Fruit fly (Drosophila melanogaster) whole organism, embryonic: ENCODE measurements around the gene CG5909.

Experiments used
- Adf1 ChIP-seq: fragments of 200-800 bp; sonication (Bioruptor generic); IDR thresholded peaks from 2 replicates; pipeline ENCODE4 v1.3.6; 2022; ENCODE audit warnings: missing biosample characterization, missing genetic modification characterization
- B-H2 ChIP-seq: fragments of 200-800 bp; sonication (Bioruptor generic); optimal IDR thresholded peaks from 2 replicates; lab custom pipeline; 2018; ENCODE audit warnings: missing biosample characterization, mild to moderate bottlenecking, missing genetic modification characterization
- Bteb2 ChIP-seq: fragments of 200-800 bp; sonication (Bioruptor generic); optimal IDR thresholded peaks from 2 replicates; lab custom pipeline; 2016; ENCODE audit warnings: missing biosample characterization, missing genetic modification characterization
- CG10979 ChIP-seq: fragments of 200-800 bp; sonication (Bioruptor generic); optimal IDR thresholded peaks from 2 replicates; lab custom pipeline; 2018; ENCODE audit warnings: missing biosample characterization, mild to moderate bottlenecking, missing genetic modification characterization, moderate library complexity
- CG11085 ChIP-seq: fragments of 200-800 bp; sonication (Bioruptor generic); IDR thresholded peaks from 2 replicates; pipeline ENCODE4 v1.3.6; 2022; ENCODE audit warnings: missing biosample characterization, missing genetic modification characterization
- CG12236 ChIP-seq: fragments of 200-800 bp; sonication (Bioruptor generic); optimal IDR thresholded peaks from 2 replicates; lab custom pipeline; 2016; ENCODE audit warnings: missing biosample characterization, missing genetic modification characterization
- CG14441 ChIP-seq: fragments of 200-800 bp; sonication (Bioruptor generic); IDR thresholded peaks from 2 replicates; pipeline ENCODE4 v1.3.6; 2022; ENCODE audit warnings: missing biosample characterization, missing genetic modification characterization
- CG15479 ChIP-seq: fragments of 200-800 bp; sonication (Bioruptor generic); optimal IDR thresholded peaks from 3 replicates; lab custom pipeline; 2019; ENCODE audit warnings: missing biosample characterization, mild to moderate bottlenecking, missing genetic modification characterization, moderate library complexity
- CG1602 ChIP-seq: fragments of 200-800 bp; sonication (Bioruptor generic); optimal IDR thresholded peaks from 3 replicates; lab custom pipeline; 2016; ENCODE audit warnings: missing biosample characterization, missing genetic modification characterization
- CG17359 ChIP-seq: fragments of 200-800 bp; sonication (Bioruptor generic); optimal IDR thresholded peaks from 3 replicates; lab custom pipeline; 2018; ENCODE audit warnings: missing biosample characterization, mild to moderate bottlenecking, missing genetic modification characterization, moderate library complexity
- CG31224 ChIP-seq: fragments of 200-800 bp; sonication (Bioruptor generic); IDR thresholded peaks from 2 replicates; pipeline ENCODE4 v1.3.6; 2022; ENCODE audit warnings: missing biosample characterization, missing genetic modification characterization
- CG32532 ChIP-seq: fragments of 200-800 bp; sonication (Bioruptor generic); IDR thresholded peaks from 2 replicates; pipeline ENCODE4 v1.3.6; 2022; ENCODE audit warnings: missing biosample characterization, missing genetic modification characterization
- CG4730 ChIP-seq: fragments of 200-800 bp; sonication (Bioruptor generic); IDR thresholded peaks from 2 replicates; pipeline ENCODE4 v1.3.6; 2022; ENCODE audit warnings: missing biosample characterization, missing genetic modification characterization
- CG6689 ChIP-seq: fragments of 200-800 bp; sonication (Bioruptor generic); IDR thresholded peaks from 2 replicates; pipeline ENCODE4 v1.3.6; 2022; ENCODE audit warnings: missing biosample characterization, missing genetic modification characterization
- CG8281 ChIP-seq: fragments of 200-800 bp; sonication (Bioruptor generic); optimal IDR thresholded peaks from 2 replicates; lab custom pipeline; 2018; ENCODE audit warnings: missing biosample characterization, mild to moderate bottlenecking, missing genetic modification characterization, moderate library complexity
- CG9215 ChIP-seq: fragments of 200-800 bp; sonication (Bioruptor generic); IDR thresholded peaks from 2 replicates; pipeline ENCODE4 v1.3.6; 2022; ENCODE audit warnings: missing biosample characterization, missing genetic modification characterization
- CG9727 ChIP-seq: fragments of 200-800 bp; sonication (Bioruptor generic); optimal IDR thresholded peaks from 3 replicates; lab custom pipeline; 2017; ENCODE audit warnings: missing biosample characterization, mild to moderate bottlenecking, missing genetic modification characterization
- CkIIα-i1 ChIP-seq: fragments of 200-800 bp; sonication (Bioruptor generic); IDR thresholded peaks from 2 replicates; pipeline ENCODE4 v1.3.6; 2022; ENCODE audit warnings: missing biosample characterization, missing genetic modification characterization
- Dbx ChIP-seq: fragments of 200-800 bp; sonication (Bioruptor generic); IDR thresholded peaks from 3 replicates; pipeline ENCODE4 v1.3.6; 2022; ENCODE audit warnings: missing biosample characterization, missing genetic modification characterization
- Ets65A ChIP-seq: fragments of 200-800 bp; sonication (Bioruptor generic); peaks from one replicate; lab custom pipeline; 2016; ENCODE audit warnings: missing biosample characterization, missing genetic modification characterization
- Fer1 ChIP-seq: fragments of 200-800 bp; sonication (Bioruptor generic); optimal IDR thresholded peaks from 2 replicates; lab custom pipeline; 2017; ENCODE audit warnings: missing biosample characterization, mild to moderate bottlenecking, missing genetic modification characterization
- HLH3B ChIP-seq: fragments of 200-800 bp; sonication (Bioruptor generic); IDR thresholded peaks from 2 replicates; pipeline ENCODE4 v1.3.6; 2022; ENCODE audit warnings: missing biosample characterization, missing genetic modification characterization
- HLHmδ ChIP-seq: fragments of 200-800 bp; sonication (Bioruptor generic); optimal IDR thresholded peaks from 2 replicates; lab custom pipeline; 2018; ENCODE audit warnings: missing biosample characterization, mild to moderate bottlenecking, missing genetic modification characterization, moderate library complexity
- MESR4 ChIP-seq: fragments of 200-800 bp; sonication (Bioruptor generic); optimal IDR thresholded peaks from 2 replicates; lab custom pipeline; 2018; ENCODE audit warnings: missing biosample characterization, mild to moderate bottlenecking, missing genetic modification characterization, moderate library complexity
- Meics ChIP-seq: fragments of 200-800 bp; sonication (Bioruptor generic); optimal IDR thresholded peaks from 2 replicates; lab custom pipeline; 2017; ENCODE audit warnings: missing biosample characterization, mild to moderate bottlenecking, missing genetic modification characterization
- Pdp1 ChIP-seq, 2 experiments: fragments of 200-800 bp; sonication (Bioruptor generic); optimal IDR thresholded peaks; 3 replicates each; lab custom pipeline; 2016; ENCODE audit warnings: missing biosample characterization in 2 of 2, missing genetic modification characterization in 2 of 2, mild to moderate bottlenecking in 1 of 2, moderate library complexity in 1 of 2
- Sox102F ChIP-seq: fragments of 200-800 bp; sonication (Bioruptor generic); optimal IDR thresholded peaks from 2 replicates; lab custom pipeline; 2018; ENCODE audit warnings: missing biosample characterization, mild to moderate bottlenecking, missing genetic modification characterization, moderate library complexity
- Xbp1 ChIP-seq: fragments of 200-800 bp; sonication (Bioruptor generic); optimal IDR thresholded peaks from 3 replicates; lab custom pipeline; 2016; ENCODE audit warnings: missing biosample characterization, mild to moderate bottlenecking, missing genetic modification characterization
- bab2 ChIP-seq: fragments of 200-800 bp; sonication (Bioruptor generic); optimal IDR thresholded peaks from 2 replicates; lab custom pipeline; 2016; ENCODE audit warnings: missing biosample characterization, missing genetic modification characterization
- bigmax ChIP-seq: fragments of 200-800 bp; sonication (Bioruptor generic); optimal IDR thresholded peaks from 2 replicates; lab custom pipeline; 2018; ENCODE audit warnings: missing biosample characterization, mild to moderate bottlenecking, missing genetic modification characterization
- cas ChIP-seq: fragments of 200-800 bp; sonication (Bioruptor generic); IDR thresholded peaks from 2 replicates; pipeline ENCODE4 v1.3.6; 2022; ENCODE audit warnings: missing biosample characterization, missing genetic modification characterization
- chinmo ChIP-seq: fragments of 200-800 bp; sonication (Bioruptor generic); IDR thresholded peaks from 4 replicates; pipeline ENCODE4 v1.3.6; 2022; ENCODE audit warnings: missing biosample characterization, missing genetic modification characterization; ENCODE audit not compliant: partially characterized antibody
- corto ChIP-seq: fragments of 200-800 bp; sonication (Bioruptor generic); optimal IDR thresholded peaks from 2 replicates; lab custom pipeline; 2016; ENCODE audit warnings: missing biosample characterization, mild to moderate bottlenecking, missing genetic modification characterization, moderate library complexity
- cwo ChIP-seq: fragments of 200-800 bp; sonication (Bioruptor generic); optimal IDR thresholded peaks from 3 replicates; lab custom pipeline; 2017; ENCODE audit warnings: missing biosample characterization, missing genetic modification characterization, mild to moderate bottlenecking, moderate library complexity, missing genetic modification reagents
- dpn ChIP-seq, 2 experiments: fragments of 200-800 bp; sonication (Bioruptor generic); optimal IDR thresholded peaks; 3 replicates each; lab custom pipeline; 2016; ENCODE audit warnings: missing biosample characterization in 2 of 2, missing genetic modification characterization in 2 of 2
- fd96Cb ChIP-seq: fragments of 200-800 bp; sonication (Bioruptor generic); optimal IDR thresholded peaks from 2 replicates; lab custom pipeline; 2018; ENCODE audit warnings: missing biosample characterization, mild to moderate bottlenecking, missing genetic modification characterization, moderate library complexity
- grau ChIP-seq: fragments of 200-800 bp; optimal IDR thresholded peaks from 3 replicates; lab custom pipeline; 2019; ENCODE audit warnings: missing biosample characterization, mild to moderate bottlenecking, missing genetic modification characterization, moderate library complexity
- her ChIP-seq: fragments of 200-800 bp; sonication (Bioruptor generic); optimal IDR thresholded peaks from 2 replicates; lab custom pipeline; 2016; ENCODE audit warnings: missing biosample characterization, missing genetic modification characterization
- ken ChIP-seq: fragments of 200-800 bp; sonication (Bioruptor generic); IDR thresholded peaks from 3 replicates; pipeline ENCODE4 v1.3.6; 2022; ENCODE audit warnings: missing biosample characterization, missing genetic modification characterization
- lab ChIP-seq: fragments of 200-800 bp; sonication (Bioruptor generic); optimal IDR thresholded peaks from 3 replicates; lab custom pipeline; 2017; ENCODE audit warnings: missing biosample characterization, missing genetic modification characterization, mild to moderate bottlenecking, moderate library complexity, missing genetic modification reagents
- lola ChIP-seq, 3 experiments: fragments of >200 bp in 2 of 3; fragments of 200-800 bp in 1 of 3; sonication (Bioruptor generic) in 1 of 3; optimal IDR thresholded peaks; 2 replicates each; lab custom pipeline; 2017 to 2019; ENCODE audit warnings: missing biosample characterization in 3 of 3, missing genetic modification characterization in 3 of 3, mild to moderate bottlenecking in 1 of 3, moderate library complexity in 1 of 3
- mam ChIP-seq: fragments of 200-800 bp; sonication (Bioruptor generic); optimal IDR thresholded peaks from 3 replicates; lab custom pipeline; 2016; ENCODE audit warnings: missing biosample characterization, missing genetic modification characterization
- ranshi ChIP-seq: fragments of 200-800 bp; sonication (Bioruptor generic); IDR thresholded peaks from 2 replicates; pipeline ENCODE4 v1.3.6; 2022; ENCODE audit warnings: missing biosample characterization, missing genetic modification characterization
- ro ChIP-seq: fragments of 200-800 bp; sonication (Bioruptor generic); IDR thresholded peaks from 2 replicates; pipeline ENCODE4 v1.3.6; 2022; ENCODE audit warnings: missing biosample characterization, missing genetic modification characterization
- so ChIP-seq: fragments of 200-800 bp; sonication (Bioruptor generic); IDR thresholded peaks from 3 replicates; pipeline ENCODE4 v1.3.6; 2022; ENCODE audit warnings: missing biosample characterization, missing genetic modification characterization
- tio ChIP-seq: fragments of 200-800 bp; sonication (Bioruptor generic); optimal IDR thresholded peaks from 2 replicates; lab custom pipeline; 2017; ENCODE audit warnings: missing biosample characterization, missing genetic modification characterization, inconsistent platforms
- vnd ChIP-seq: fragments of 200-800 bp; sonication (Bioruptor generic); IDR thresholded peaks from 3 replicates; pipeline ENCODE4 v1.3.6; 2022; ENCODE audit warnings: missing biosample characterization, missing genetic modification characterization; ENCODE audit not compliant: partially characterized antibody
- wek ChIP-seq: fragments of 200-800 bp; sonication (Bioruptor generic); optimal IDR thresholded peaks from 3 replicates; lab custom pipeline; 2018; ENCODE audit warnings: missing biosample characterization, mild to moderate bottlenecking, missing genetic modification characterization, moderate library complexity

CG5909 gene

dm6 chr3R:27129580-27130385, 31.2 kb upstream of the CG5909 start (continued):
- TF ChIP-seq Xbp1 (peak; percentile 16), Pdp1 (GFP tag; optimal IDR thresholded peaks at IDR 0.05; lab: Kevin White, UChicago) (peak in 1 of 2 experiments; percentile 54), cas (GFP tag; lab: Robert Waterston, UW) (no peak), tio (GFP tag; lab: Kevin White, UChicago) (no peak), fd96Cb (tag; lab: Kevin White, UChicago) (peak; percentile 4), MESR4 (GFP tag; lab: Kevin White, UChicago) (no peak), CG32532 (GFP tag; lab: Robert Waterston, UW) (peak; percentile 64; the same call in 1 of the 2 replicates), CG12236 (no peak), bigmax (no peak), CG15479 (no peak), CG14441 (peak; percentile 25; the same call in 1 of the 2 replicates), Adf1 (GFP tag; lab: Robert Waterston, UW) (peak; percentile 57), lab (peak; percentile 25), ken (GFP tag; lab: Robert Waterston, UW) (no peak), wek (GFP tag; lab: Kevin White, UChicago) (no peak), bab2 (peak; percentile 8), CkIIα-i1 (GFP tag; lab: Robert Waterston, UW) (no peak), Sox102F (GFP tag; lab: Kevin White, UChicago) (no peak), lola (GFP tag; optimal IDR thresholded peaks at IDR 0.05; lab: Kevin White, UChicago) (no peak), vnd (GFP tag; lab: Robert Waterston, UW) (no peak), corto (GFP tag; lab: Kevin White, UChicago) (peak; percentile 25), cwo (GFP tag; lab: Kevin White, UChicago) (peak; percentile 75), grau (tag; lab: Kevin White, UChicago) (peak; percentile 50), chinmo (GFP tag; lab: Robert Waterston, UW) (peak; percentile 97), CG11085 (GFP tag; lab: Robert Waterston, UW) (no peak), CG31224 (GFP tag; lab: Robert Waterston, UW) (0 out of 2 replicates have a peak, but pooled peaks have one; percentile 21), CG9215 (peak; percentile 16; the same call in 1 of the 2 replicates), Fer1 (GFP tag; lab: Kevin White, UChicago) (peak; percentile 17), her (GFP tag; lab: Kevin White, UChicago) (no peak), Bteb2 (GFP tag; lab: Kevin White, UChicago) (no peak), HLHmδ (GFP tag; lab: Kevin White, UChicago) (no peak), so (GFP tag; lab: Robert Waterston, UW) (peak; percentile 39; the same call in 1 of the 3 replicates), ro (GFP tag; lab: Robert Waterston, UW) (no peak), CG1602 (GFP tag; lab: Kevin White, UChicago) (no peak), dpn (GFP tag; optimal IDR thresholded peaks at IDR 0.05; lab: Kevin White, UChicago) (peak in 1 of 2 experiments; percentile 38), Dbx (0 out of 3 replicates have a peak, but pooled peaks have one; percentile 14), CG4730 (GFP tag; lab: Robert Waterston, UW) (0 out of 2 replicates have a peak, but pooled peaks have one; percentile 20), CG10979 (no peak), Ets65A (GFP tag; lab: Kevin White, UChicago) (peak; percentile 88), ranshi (0 out of 2 replicates have a peak, but pooled peaks have one; percentile 3), CG8281 (no peak), CG17359 (peak; percentile 6), HLH3B (0 out of 2 replicates have a peak, but pooled peaks have one; percentile 22), Meics (GFP tag; lab: Kevin White, UChicago) (peak; percentile 54), CG6689 (GFP tag; lab: Robert Waterston, UW) (0 out of 2 replicates have a peak, but pooled peaks have one; percentile 8), CG9727 (GFP tag; lab: Kevin White, UChicago) (peak; percentile 13), mam (GFP tag; lab: Kevin White, UChicago) (peak; percentile 26), B-H2 (GFP tag; lab: Kevin White, UChicago) (peak; percentile 35)
